Worm (Caenorhabditis elegans): ENCODE data around the gene T13B5.9.

ce11 chrII:1117992-1118729, 13.9 kb upstream of the T13B5.9 start, which contains the start of gene lips-13:
- TF ChIP-seq fos-1 (tag; optimal IDR thresholded peaks at IDR 0.05) (no peak), C34F6.9 (tag; optimal IDR thresholded peaks at IDR 0.05) (no peak)
